Worm (Caenorhabditis elegans) whole organism, midembryonic: Measurements from ENCODE around the gene R02D3.8.

Source experiments
- T22C8.4 ChIP-seq: fragments of 200-800 bp; sonication (Bioruptor generic); IDR thresholded peaks from 2 replicates; pipeline ENCODE4 v1.3.6; 2022; ENCODE audit warnings: missing genetic modification characterization, missing compliant biosample characterization
- cog-1 ChIP-seq: sonication (generic microtip); optimal IDR thresholded peaks from 2 replicates; lab custom pipeline; 2016; ENCODE audit warnings: missing genetic modification characterization, missing compliant biosample characterization
- flt-1 ChIP-seq: fragments of 200-800 bp; sonication (Bioruptor generic); IDR thresholded peaks from 2 replicates; pipeline ENCODE4 v1.3.6; 2022; ENCODE audit warnings: missing genetic modification characterization, missing compliant biosample characterization
- med-1 ChIP-seq: sonication (generic microtip); optimal IDR thresholded peaks from 2 replicates; lab custom pipeline; 2017; ENCODE audit warnings: missing genetic modification characterization, mild to moderate bottlenecking, missing compliant biosample characterization, antibody characterized with exemption, missing genetic modification reagents; ENCODE audit not compliant: insufficient read depth
- ref-1 ChIP-seq: fragments of 200-800 bp; sonication (Bioruptor generic); conservative IDR thresholded peaks from 2 replicates; pipeline ENCODE4 v1.3.6; 2022; ENCODE audit warnings: missing genetic modification reagents, missing genetic modification characterization, missing compliant biosample characterization

- TF ChIP-seq cog-1 (tag; lab: Kevin White, UChicago) (no peak), flt-1 (GFP tag; lab: Robert Waterston, UW) (no peak), T22C8.4 (GFP tag; lab: Robert Waterston, UW) (no peak), med-1 (no peak), ref-1 (no peak)
Observed at ce11 chrIV:291356-291755, 34.4 kb upstream of the R02D3.8 start, which contains the start of gene T21D12.7.
